Fruit fly (Drosophila melanogaster) whole organism, embryonic: Measurements from ENCODE around the gene CG43931.

ENCODE experiments used
- Aef1 ChIP-seq: fragments of 200-800 bp; sonication (Bioruptor generic); IDR thresholded peaks from 3 replicates; pipeline ENCODE4 v1.3.6; 2022; ENCODE audit warnings: missing biosample characterization, missing genetic modification characterization
- CG11723 ChIP-seq: fragments of 200-800 bp; sonication (Bioruptor generic); optimal IDR thresholded peaks from 2 replicates; lab custom pipeline; 2017; ENCODE audit warnings: missing biosample characterization, mild to moderate bottlenecking, missing genetic modification characterization
- CG13424 ChIP-seq: fragments of 200-800 bp; sonication (Bioruptor generic); optimal IDR thresholded peaks from 2 replicates; lab custom pipeline; 2019; ENCODE audit warnings: missing biosample characterization, mild to moderate bottlenecking, missing genetic modification characterization, moderate library complexity
- CG14965 ChIP-seq: fragments of 200-800 bp; sonication (Bioruptor generic); optimal IDR thresholded peaks from 2 replicates; lab custom pipeline; 2016; ENCODE audit warnings: missing biosample characterization, missing genetic modification characterization, borderline replicate concordance
- CG15479 ChIP-seq: fragments of 200-800 bp; sonication (Bioruptor generic); optimal IDR thresholded peaks from 3 replicates; lab custom pipeline; 2019; ENCODE audit warnings: missing biosample characterization, mild to moderate bottlenecking, missing genetic modification characterization, moderate library complexity
- CG2202 ChIP-seq: fragments of 200-800 bp; sonication (Bioruptor generic); optimal IDR thresholded peaks from 2 replicates; lab custom pipeline; 2018; ENCODE audit warnings: missing biosample characterization, mild to moderate bottlenecking, missing genetic modification characterization
- CG2678 ChIP-seq: fragments of 200-800 bp; sonication (Bioruptor generic); optimal IDR thresholded peaks from 3 replicates; lab custom pipeline; 2019; ENCODE audit warnings: missing biosample characterization, mild to moderate bottlenecking, missing genetic modification characterization, moderate library complexity
- CG3726 ChIP-seq: fragments of 200-800 bp; sonication (Bioruptor generic); IDR thresholded peaks from 3 replicates; pipeline ENCODE4, ENCODE4 v1.3.6; 2022; ENCODE audit warnings: missing biosample characterization, missing genetic modification characterization
- CG4404 ChIP-seq: fragments of 200-800 bp; sonication (Bioruptor generic); IDR thresholded peaks from 2 replicates; pipeline ENCODE4 v1.3.6; 2022; ENCODE audit warnings: missing biosample characterization, missing genetic modification characterization
- CG6654 ChIP-seq: fragments of 200-800 bp; sonication (Bioruptor generic); optimal IDR thresholded peaks from 2 replicates; lab custom pipeline; 2017; ENCODE audit warnings: missing biosample characterization, mild to moderate bottlenecking, missing genetic modification characterization
- CG7372 ChIP-seq: fragments of 200-800 bp; sonication (Bioruptor generic); IDR thresholded peaks from 2 replicates; pipeline ENCODE4 v1.3.6; 2022; ENCODE audit warnings: missing biosample characterization, missing genetic modification characterization
- CG7987 ChIP-seq: fragments of 200-800 bp; sonication (Bioruptor generic); optimal IDR thresholded peaks from 2 replicates; lab custom pipeline; 2018; ENCODE audit warnings: missing biosample characterization, mild to moderate bottlenecking, missing genetic modification characterization, moderate library complexity
- CG8478 ChIP-seq: fragments of >200 bp; optimal IDR thresholded peaks from 2 replicates; lab custom pipeline; 2018
- CG9215 ChIP-seq: fragments of 200-800 bp; sonication (Bioruptor generic); IDR thresholded peaks from 2 replicates; pipeline ENCODE4 v1.3.6; 2022; ENCODE audit warnings: missing biosample characterization, missing genetic modification characterization
- Fer1 ChIP-seq: fragments of 200-800 bp; sonication (Bioruptor generic); optimal IDR thresholded peaks from 2 replicates; lab custom pipeline; 2017; ENCODE audit warnings: missing biosample characterization, mild to moderate bottlenecking, missing genetic modification characterization
- Fer3 ChIP-seq: fragments of 200-800 bp; sonication (Bioruptor generic); optimal IDR thresholded peaks from 2 replicates; lab custom pipeline; 2018; ENCODE audit warnings: missing biosample characterization, mild to moderate bottlenecking, missing genetic modification characterization, moderate library complexity
- HmgZ ChIP-seq: fragments of 200-800 bp; sonication (Bioruptor generic); optimal IDR thresholded peaks from 2 replicates; lab custom pipeline; 2018; ENCODE audit warnings: missing biosample characterization, mild to moderate bottlenecking, missing genetic modification characterization
- Kr ChIP-seq: fragments of 200-800 bp; sonication (Bioruptor generic); optimal IDR thresholded peaks from 2 replicates; lab custom pipeline; 2017; ENCODE audit warnings: missing biosample characterization, mild to moderate bottlenecking, missing genetic modification characterization
- MBD-R2 ChIP-seq: fragments of 200-800 bp; sonication (Bioruptor generic); IDR thresholded peaks from 2 replicates; pipeline ENCODE4 v1.3.6; 2022; ENCODE audit warnings: missing biosample characterization, missing genetic modification characterization
- Mad ChIP-seq: fragments of 200-800 bp; sonication (Bioruptor generic); optimal IDR thresholded peaks from 2 replicates; lab custom pipeline; 2016; ENCODE audit warnings: missing biosample characterization, missing genetic modification characterization
- PHDP ChIP-seq: fragments of 200-800 bp; sonication (Bioruptor generic); optimal IDR thresholded peaks from 3 replicates; lab custom pipeline; 2018; ENCODE audit warnings: missing biosample characterization, mild to moderate bottlenecking, missing genetic modification characterization, moderate library complexity
- Rfx ChIP-seq: fragments of 200-800 bp; sonication (Bioruptor generic); IDR thresholded peaks from 2 replicates; pipeline ENCODE4 v1.3.6; 2022; ENCODE audit warnings: missing biosample characterization, missing genetic modification characterization
- Scr ChIP-seq: fragments of 200-800 bp; sonication (Bioruptor generic); IDR thresholded peaks from 2 replicates; pipeline ENCODE4 v1.3.6; 2022; ENCODE audit warnings: missing biosample characterization, missing genetic modification characterization; ENCODE audit not compliant: partially characterized antibody
- Sox102F ChIP-seq: fragments of 200-800 bp; sonication (Bioruptor generic); optimal IDR thresholded peaks from 2 replicates; lab custom pipeline; 2018; ENCODE audit warnings: missing biosample characterization, mild to moderate bottlenecking, missing genetic modification characterization, moderate library complexity
- Spps ChIP-seq: fragments of 200-800 bp; sonication (Bioruptor generic); optimal IDR thresholded peaks from 2 replicates; lab custom pipeline; 2018; ENCODE audit warnings: missing biosample characterization, mild to moderate bottlenecking, missing genetic modification characterization
- Usf ChIP-seq: fragments of 200-800 bp; sonication (Bioruptor generic); optimal IDR thresholded peaks from 2 replicates; lab custom pipeline; 2017; ENCODE audit warnings: missing genotype, missing biosample characterization, missing genetic modification characterization
- al ChIP-seq: fragments of 200-800 bp; sonication (Bioruptor generic); IDR thresholded peaks from 2 replicates; pipeline ENCODE4 v1.3.6; 2022; ENCODE audit warnings: missing biosample characterization, missing genetic modification characterization
- amos ChIP-seq: fragments of 200-800 bp; sonication (Bioruptor generic); IDR thresholded peaks from 2 replicates; pipeline ENCODE4 v1.3.6; 2022; ENCODE audit warnings: missing biosample characterization, missing genetic modification characterization; ENCODE audit not compliant: partially characterized antibody
- bbx ChIP-seq: fragments of 200-800 bp; sonication (Bioruptor generic); IDR thresholded peaks from 2 replicates; pipeline ENCODE4 v1.3.6; 2022; ENCODE audit warnings: missing biosample characterization, missing genetic modification characterization; ENCODE audit not compliant: partially characterized antibody
- chif ChIP-seq, 2 experiments: fragments of 200-800 bp; sonication (Bioruptor generic); optimal IDR thresholded peaks; 3 replicates each; lab custom pipeline; 2016; ENCODE audit warnings: missing biosample characterization in 2 of 2, missing genetic modification characterization in 2 of 2
- corto ChIP-seq: fragments of 200-800 bp; sonication (Bioruptor generic); optimal IDR thresholded peaks from 2 replicates; lab custom pipeline; 2016; ENCODE audit warnings: missing biosample characterization, mild to moderate bottlenecking, missing genetic modification characterization, moderate library complexity
- croc ChIP-seq: fragments of 200-800 bp; sonication (Bioruptor generic); conservative IDR thresholded peaks from 3 replicates; pipeline ENCODE4 v1.3.6; 2022; ENCODE audit warnings: missing biosample characterization, missing genetic modification characterization
- dmrt11E ChIP-seq: fragments of 200-800 bp; sonication (Bioruptor generic); optimal IDR thresholded peaks from 3 replicates; lab custom pipeline; 2018; ENCODE audit warnings: missing biosample characterization, mild to moderate bottlenecking, missing genetic modification characterization, moderate library complexity
- fd64A ChIP-seq: fragments of 200-800 bp; sonication (Bioruptor generic); optimal IDR thresholded peaks from 3 replicates; lab custom pipeline; 2018; ENCODE audit warnings: missing biosample characterization, mild to moderate bottlenecking, missing genetic modification characterization
- grau ChIP-seq: fragments of 200-800 bp; optimal IDR thresholded peaks from 3 replicates; lab custom pipeline; 2019; ENCODE audit warnings: missing biosample characterization, mild to moderate bottlenecking, missing genetic modification characterization, moderate library complexity
- knrl ChIP-seq: fragments of 200-800 bp; sonication (Bioruptor generic); IDR thresholded peaks from 3 replicates; pipeline ENCODE4 v1.3.6; 2022; ENCODE audit warnings: missing biosample characterization, missing genetic modification characterization; ENCODE audit not compliant: partially characterized antibody
- lab ChIP-seq: fragments of 200-800 bp; sonication (Bioruptor generic); optimal IDR thresholded peaks from 3 replicates; lab custom pipeline; 2017; ENCODE audit warnings: missing biosample characterization, missing genetic modification characterization, mild to moderate bottlenecking, moderate library complexity, missing genetic modification reagents
- nerfin-1 ChIP-seq: fragments of 200-800 bp; sonication (Bioruptor generic); optimal IDR thresholded peaks from 3 replicates; lab custom pipeline; 2019; ENCODE audit warnings: missing biosample characterization, mild to moderate bottlenecking, missing genetic modification characterization, moderate library complexity
- nom ChIP-seq: fragments of 200-800 bp; sonication (Bioruptor generic); optimal IDR thresholded peaks from 2 replicates; lab custom pipeline; 2017; ENCODE audit warnings: missing biosample characterization, missing genetic modification characterization, mild to moderate bottlenecking, moderate library complexity, missing genetic modification reagents
- row ChIP-seq: fragments of 200-800 bp; sonication (Bioruptor generic); IDR thresholded peaks from 3 replicates; pipeline ENCODE4 v1.3.6; 2022; ENCODE audit warnings: missing biosample characterization, missing genetic modification characterization
- sens-2 ChIP-seq: fragments of 200-800 bp; sonication (Bioruptor generic); IDR thresholded peaks from 2 replicates; pipeline ENCODE4 v1.3.6; 2022; ENCODE audit warnings: missing biosample characterization, missing genetic modification characterization
- slou ChIP-seq: fragments of 200-800 bp; sonication (Bioruptor generic); optimal IDR thresholded peaks from 3 replicates; lab custom pipeline; 2016; ENCODE audit warnings: missing biosample characterization, missing genetic modification characterization
- so ChIP-seq: fragments of 200-800 bp; sonication (Bioruptor generic); IDR thresholded peaks from 3 replicates; pipeline ENCODE4 v1.3.6; 2022; ENCODE audit warnings: missing biosample characterization, missing genetic modification characterization
- stc ChIP-seq: fragments of 200-800 bp; sonication (Bioruptor generic); IDR thresholded peaks from 2 replicates; pipeline ENCODE4 v1.3.6; 2022; ENCODE audit warnings: missing biosample characterization, missing genetic modification characterization
- sug ChIP-seq: fragments of 200-800 bp; optimal IDR thresholded peaks from 2 replicates; lab custom pipeline; 2019; ENCODE audit warnings: missing biosample characterization, mild to moderate bottlenecking, missing genetic modification characterization, moderate library complexity
- tgo ChIP-seq: fragments of 200-800 bp; sonication (Bioruptor generic); IDR thresholded peaks from 3 replicates; pipeline ENCODE4 v1.3.6; 2022; ENCODE audit warnings: missing biosample characterization, missing genetic modification characterization
- trh ChIP-seq: fragments of 200-800 bp; sonication (Bioruptor generic); optimal IDR thresholded peaks from 2 replicates; lab custom pipeline; 2016; ENCODE audit warnings: missing biosample characterization, missing genetic modification characterization
- usp ChIP-seq: fragments of >200 bp; optimal IDR thresholded peaks from 2 replicates; lab custom pipeline; 2017; ENCODE audit warnings: missing biosample characterization, missing genetic modification characterization
- z ChIP-seq: fragments of 200-800 bp; sonication (Bioruptor generic); IDR thresholded peaks from 3 replicates; pipeline ENCODE4 v1.3.6; 2022; ENCODE audit warnings: missing biosample characterization, missing genetic modification characterization
- zfh1 ChIP-seq: fragments of 200-800 bp; sonication (Bioruptor generic); IDR thresholded peaks from 3 replicates; pipeline ENCODE4 v1.3.6; 2022; ENCODE audit warnings: missing biosample characterization, missing genetic modification characterization

Gene CG43931

DNA sequence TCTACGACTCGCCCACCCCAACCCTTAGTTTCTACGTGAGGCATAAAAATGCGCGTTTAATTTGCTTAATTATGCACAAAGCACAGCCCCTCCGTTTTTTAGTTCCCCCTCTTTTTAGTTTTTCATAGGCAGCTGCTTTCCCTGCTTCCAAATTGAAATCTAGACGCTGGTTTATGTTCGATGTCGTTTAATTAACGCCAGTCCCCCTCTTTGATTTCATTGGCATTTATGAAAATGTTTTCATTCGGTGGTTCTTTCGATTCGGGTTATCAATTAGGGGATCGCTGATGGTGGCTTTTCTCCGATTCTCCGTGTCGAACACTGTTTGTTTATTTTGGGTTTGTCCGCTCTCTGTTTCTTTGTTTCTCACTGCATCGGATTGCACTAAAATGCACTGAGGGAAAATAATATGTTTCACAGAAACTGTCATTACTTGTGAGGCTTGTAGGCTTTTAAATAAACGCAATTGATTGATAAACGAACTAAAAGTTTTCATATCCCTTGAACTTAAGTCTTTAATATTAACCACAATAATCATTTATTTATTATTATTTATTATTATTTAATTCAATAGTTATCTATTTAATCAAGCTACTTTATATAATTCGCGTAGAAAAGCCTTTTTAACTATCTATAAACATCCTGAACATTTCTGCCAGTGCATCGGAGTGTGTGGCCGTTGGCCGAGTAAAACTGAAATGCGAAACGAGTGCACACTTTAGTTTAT lies 32.9 kb downstream of the CG43931 start (continued):
- no peak for TF ChIP-seq chif (GFP tag; optimal IDR thresholded peaks at IDR 0.05; lab: Kevin White, UChicago)
- TF ChIP-seq CG15479 (GFP tag; lab: Kevin White, UChicago), result no peak
- no peak for TF ChIP-seq CG7372 (GFP tag; lab: Robert Waterston, UW)
- no peak for TF ChIP-seq so (GFP tag; lab: Robert Waterston, UW)
- 0 out of 3 replicates have a peak, but pooled peaks have one; percentile 15 for TF ChIP-seq row
- no peak for TF ChIP-seq Mad (GFP tag; lab: Kevin White, UChicago)
- no peak for TF ChIP-seq usp (GFP tag; lab: Kevin White, UChicago)
- no peak for TF ChIP-seq sens-2 (GFP tag; lab: Robert Waterston, UW)
- no peak for TF ChIP-seq al (GFP tag; lab: Robert Waterston, UW)
- no peak for TF ChIP-seq Scr (GFP tag; lab: Robert Waterston, UW)
- no peak for TF ChIP-seq Fer3 (tag; lab: Kevin White, UChicago)
- no peak for TF ChIP-seq tgo (GFP tag; lab: Robert Waterston, UW)
- no peak for TF ChIP-seq z (GFP tag; lab: Robert Waterston, UW)
- TF ChIP-seq HmgZ (tag; lab: Kevin White, UChicago), result no peak
- TF ChIP-seq nerfin-1 (tag; lab: Kevin White, UChicago), result peak; percentile 42
- TF ChIP-seq CG3726 (GFP tag; lab: Robert Waterston, UW), result no peak
- no peak for TF ChIP-seq slou (GFP tag; lab: Kevin White, UChicago)
- TF ChIP-seq Aef1 (GFP tag; lab: Robert Waterston, UW), result no peak
- no peak for TF ChIP-seq lab (GFP tag; lab: Kevin White, UChicago)
- no peak for TF ChIP-seq CG4404 (GFP tag; lab: Robert Waterston, UW)
- no peak for TF ChIP-seq CG14965 (GFP tag; lab: Kevin White, UChicago)
- TF ChIP-seq CG11723 (GFP tag; lab: Kevin White, UChicago), result peak; percentile 5
- TF ChIP-seq CG13424 (tag; lab: Kevin White, UChicago), result peak; percentile 48
- TF ChIP-seq sug (tag; lab: Kevin White, UChicago), result no peak
- TF ChIP-seq Kr (GFP tag; lab: Kevin White, UChicago), result no peak
- no peak for TF ChIP-seq CG2202
- TF ChIP-seq croc, result no peak; the same call in none of the 3 replicates
- no peak for TF ChIP-seq Rfx
- TF ChIP-seq CG6654 (GFP tag; lab: Kevin White, UChicago), result peak; percentile 15
- no peak for TF ChIP-seq knrl
- no peak for TF ChIP-seq MBD-R2
- TF ChIP-seq Usf, result no peak
- TF ChIP-seq nom (GFP tag; lab: Kevin White, UChicago), result peak; percentile 26
- peak; percentile 55 for TF ChIP-seq grau (tag; lab: Kevin White, UChicago)
- TF ChIP-seq Fer1 (GFP tag; lab: Kevin White, UChicago), result no peak
- TF ChIP-seq CG9215 (GFP tag; lab: Robert Waterston, UW), result no peak
- TF ChIP-seq dmrt11E (tag; lab: Kevin White, UChicago), result peak; percentile 82
- no peak for TF ChIP-seq CG8478 (lab: Kevin White, UChicago)
- TF ChIP-seq Spps, result peak; percentile 68
- no peak for TF ChIP-seq zfh1 (GFP tag; lab: Robert Waterston, UW)
- TF ChIP-seq fd64A (GFP tag; lab: Kevin White, UChicago), result no peak
- no peak for TF ChIP-seq trh (GFP tag; lab: Kevin White, UChicago)
- TF ChIP-seq stc, result 0 out of 2 replicates have a peak, but pooled peaks have one; percentile 32
- peak; percentile 73 for TF ChIP-seq Sox102F (GFP tag; lab: Kevin White, UChicago)
- peak; percentile 64 for TF ChIP-seq CG2678
- TF ChIP-seq PHDP (tag; lab: Kevin White, UChicago), result peak; percentile 43
- TF ChIP-seq bbx (GFP tag; lab: Robert Waterston, UW), result no peak
- TF ChIP-seq amos (GFP tag; lab: Robert Waterston, UW), result no peak
- TF ChIP-seq corto (GFP tag; lab: Kevin White, UChicago), result no peak
- TF ChIP-seq CG7987 (GFP tag; lab: Kevin White, UChicago), result no peak
